Worm (Caenorhabditis elegans) whole organism, late embryonic: ENCODE results near the gene Y57A10A.13.

Experiments used
- T23F11.4 ChIP-seq: fragments of 200-800 bp; sonication (Bioruptor generic); optimal IDR thresholded peaks from 2 replicates; lab custom pipeline; 2018; ENCODE audit warnings: mild to moderate bottlenecking, missing genetic modification characterization, missing compliant biosample characterization
- fkh-10 ChIP-seq: fragments of 150-350 bp; optimal IDR thresholded peaks from 2 replicates; lab custom pipeline; 2014; ENCODE audit warnings: missing biosample characterization, missing genetic modification reagents, missing genetic modification characterization

- TF ChIP-seq T23F11.4 (GFP tag; lab: Kevin White, UChicago) (no peak), fkh-10 (GFP tag; lab: Kevin White, UChicago) (no peak)
Observed at ce11 chrII:12228005-12228404, 43.3 kb upstream of the Y57A10A.13 start, which contains the start of gene sinh-1.
